Fruit fly (Drosophila melanogaster) whole organism, wandering third instar larva: Measurements from ENCODE around the gene jvl.

Experiments
- CG9705 ChIP-seq: fragments of 200-800 bp; sonication (Bioruptor generic); optimal IDR thresholded peaks from 2 replicates; lab custom pipeline; 2018; ENCODE audit warnings: missing biosample characterization, mild to moderate bottlenecking, missing genetic modification characterization
- Hr78 ChIP-seq: fragments of >200 bp; optimal IDR thresholded peaks from 2 replicates; lab custom pipeline; 2017; ENCODE audit warnings: missing biosample characterization, missing genetic modification characterization
- Hr83 ChIP-seq: fragments of 200-300 bp; sonication (Bioruptor generic); optimal IDR thresholded peaks from 2 replicates; lab custom pipeline; 2016; ENCODE audit warnings: missing biosample characterization, mild to moderate bottlenecking, missing genetic modification characterization, moderate library complexity; ENCODE audit not compliant: poor library complexity, severe bottlenecking
- br ChIP-seq: fragments of 200-800 bp; sonication (Bioruptor generic); optimal IDR thresholded peaks from 2 replicates; lab custom pipeline; 2016; ENCODE audit warnings: missing biosample characterization, missing genetic modification characterization
- dmrt93B ChIP-seq: fragments of 200-800 bp; sonication (Bioruptor generic); optimal IDR thresholded peaks from 2 replicates; lab custom pipeline; 2018; ENCODE audit warnings: missing biosample characterization, mild to moderate bottlenecking, missing genetic modification characterization
- fru ChIP-seq: fragments of 200-800 bp; sonication (Bioruptor generic); optimal IDR thresholded peaks from 3 replicates; lab custom pipeline; 2016; ENCODE audit warnings: missing biosample characterization, mild to moderate bottlenecking, missing genetic modification characterization
- lola ChIP-seq: fragments of >200 bp; optimal IDR thresholded peaks from 2 replicates; lab custom pipeline; 2017; ENCODE audit warnings: missing biosample characterization, missing genetic modification characterization
- pan ChIP-seq: fragments of >200 bp; optimal IDR thresholded peaks from 2 replicates; lab custom pipeline; 2017
- psq ChIP-seq: fragments of 200-800 bp; sonication (Bioruptor generic); optimal IDR thresholded peaks from 3 replicates; lab custom pipeline; 2017; ENCODE audit warnings: missing biosample characterization, mild to moderate bottlenecking, missing genetic modification characterization, moderate library complexity
- woc ChIP-seq: sonication (Bioruptor generic); optimal IDR thresholded peaks from 2 replicates; lab custom pipeline; 2016; ENCODE audit warnings: missing biosample characterization, mild to moderate bottlenecking, missing genetic modification characterization

dm6 chr3R:14821175-14821574 lies 79.8 kb downstream of the jvl start:
- TF ChIP-seq br (GFP tag; lab: Kevin White, UChicago) (no peak), dmrt93B (GFP tag; lab: Kevin White, UChicago) (no peak), woc (no peak), psq (GFP tag; lab: Kevin White, UChicago) (no peak), pan (lab: Kevin White, UChicago) (no peak), Hr83 (GFP tag; lab: Kevin White, UChicago) (no peak), Hr78 (GFP tag; lab: Kevin White, UChicago) (no peak), fru (GFP tag; lab: Kevin White, UChicago) (no peak), CG9705 (GFP tag; lab: Kevin White, UChicago) (no peak), lola (GFP tag; lab: Kevin White, UChicago) (no peak)
